Worm (Caenorhabditis elegans) whole organism, midembryonic: Measurements from ENCODE around the gene vps-37.

ENCODE experiments used
- T22C8.4 ChIP-seq: fragments of 200-800 bp; sonication (Bioruptor generic); IDR thresholded peaks from 2 replicates; pipeline ENCODE4 v1.3.6; 2022; ENCODE audit warnings: missing genetic modification characterization, missing compliant biosample characterization
- med-1 ChIP-seq: sonication (generic microtip); optimal IDR thresholded peaks from 2 replicates; lab custom pipeline; 2017; ENCODE audit warnings: missing genetic modification characterization, mild to moderate bottlenecking, missing compliant biosample characterization, antibody characterized with exemption, missing genetic modification reagents; ENCODE audit not compliant: insufficient read depth
- tab-1 ChIP-seq: fragments of 200-800 bp; sonication (Bioruptor generic); IDR thresholded peaks from 2 replicates; pipeline ENCODE4 v1.3.6; 2022; ENCODE audit warnings: missing genetic modification characterization, missing compliant biosample characterization

- TF ChIP-seq med-1 (GFP tag; lab: Kevin White, UChicago) (no peak), T22C8.4 (GFP tag; lab: Robert Waterston, UW) (no peak), tab-1 (GFP tag; lab: Robert Waterston, UW) (no peak)
Observed at ce11 chrV:5579666-5580065, 12.8 kb upstream of the vps-37 start.
